Fruit fly (Drosophila melanogaster) whole organism, embryonic: ENCODE results near the gene CG17562.

Experiments
- CG18262 ChIP-seq: fragments of 200-800 bp; optimal IDR thresholded peaks from 3 replicates; lab custom pipeline; 2019; ENCODE audit warnings: missing biosample characterization, mild to moderate bottlenecking, missing genetic modification characterization, moderate library complexity
- Fer3 ChIP-seq: fragments of 200-800 bp; sonication (Bioruptor generic); optimal IDR thresholded peaks from 2 replicates; lab custom pipeline; 2018; ENCODE audit warnings: missing biosample characterization, mild to moderate bottlenecking, missing genetic modification characterization, moderate library complexity
- gsb-n ChIP-seq: fragments of 200-800 bp; sonication (Bioruptor generic); optimal IDR thresholded peaks from 3 replicates; lab custom pipeline; 2018; ENCODE audit warnings: missing biosample characterization, mild to moderate bottlenecking, missing genetic modification characterization

- TF ChIP-seq Fer3 (tag; lab: Kevin White, UChicago) (no peak), CG18262 (tag; lab: Kevin White, UChicago) (no peak), gsb-n (tag; lab: Kevin White, UChicago) (no peak)
Measured at dm6 chr3R:16652091-16652490, 37.0 kb downstream of the CG17562 start, which contains the start of gene CG14907.
